Fruit fly (Drosophila melanogaster) whole organism, embryonic: Measurements from ENCODE around the gene CG34265.

Source experiments
- Awh ChIP-seq: fragments of 200-800 bp; sonication (Bioruptor generic); IDR thresholded peaks from 2 replicates; pipeline ENCODE4, ENCODE4 v1.3.6; 2022; ENCODE audit warnings: missing biosample characterization, missing genetic modification characterization
- Bgb ChIP-seq: fragments of 200-800 bp; sonication (Bioruptor generic); IDR thresholded peaks from 2 replicates; pipeline ENCODE4 v1.3.6; 2022; ENCODE audit warnings: missing biosample characterization, missing genetic modification characterization; ENCODE audit not compliant: partially characterized antibody
- CG10147 ChIP-seq: fragments of 200-800 bp; sonication (Bioruptor generic); optimal IDR thresholded peaks from 2 replicates; lab custom pipeline; 2019; ENCODE audit warnings: missing biosample characterization, mild to moderate bottlenecking, missing genetic modification characterization, moderate library complexity
- CG1024 ChIP-seq: fragments of 200-800 bp; sonication (Bioruptor generic); IDR thresholded peaks from 2 replicates; pipeline ENCODE4 v1.3.6; 2022; ENCODE audit warnings: missing biosample characterization, missing genetic modification characterization
- CG10366 ChIP-seq: fragments of 200-800 bp; sonication (Bioruptor generic); IDR thresholded peaks from 2 replicates; pipeline ENCODE4 v1.3.6; 2022; ENCODE audit warnings: missing biosample characterization, missing genetic modification characterization
- CG11398 ChIP-seq: fragments of 200-800 bp; sonication (Bioruptor generic); optimal IDR thresholded peaks from 2 replicates; lab custom pipeline; 2016; ENCODE audit warnings: missing biosample characterization, missing genetic modification characterization
- CG11504 ChIP-seq: fragments of 200-800 bp; sonication (Bioruptor generic); optimal IDR thresholded peaks from 3 replicates; lab custom pipeline; 2019; ENCODE audit warnings: missing biosample characterization, mild to moderate bottlenecking, missing genetic modification characterization, moderate library complexity
- CG12769 ChIP-seq: fragments of 200-800 bp; sonication (Bioruptor generic); optimal IDR thresholded peaks from 2 replicates; lab custom pipeline; 2019; ENCODE audit warnings: missing biosample characterization, mild to moderate bottlenecking, missing genetic modification characterization, moderate library complexity
- CG13775 ChIP-seq: fragments of 200-800 bp; sonication (Bioruptor generic); optimal IDR thresholded peaks from 3 replicates; lab custom pipeline; 2017; ENCODE audit warnings: missing biosample characterization, mild to moderate bottlenecking, missing genetic modification characterization
- CG14441 ChIP-seq: fragments of 200-800 bp; sonication (Bioruptor generic); IDR thresholded peaks from 2 replicates; pipeline ENCODE4 v1.3.6; 2022; ENCODE audit warnings: missing biosample characterization, missing genetic modification characterization
- CG14710 ChIP-seq: fragments of 200-800 bp; sonication (Bioruptor generic); optimal IDR thresholded peaks from 3 replicates; lab custom pipeline; 2019; ENCODE audit warnings: missing biosample characterization, mild to moderate bottlenecking, missing genetic modification characterization, moderate library complexity
- CG15011 ChIP-seq: fragments of 200-800 bp; sonication (Bioruptor generic); optimal IDR thresholded peaks from 3 replicates; lab custom pipeline; 2018; ENCODE audit warnings: missing biosample characterization, mild to moderate bottlenecking, missing genetic modification characterization
- CG1602 ChIP-seq: fragments of 200-800 bp; sonication (Bioruptor generic); optimal IDR thresholded peaks from 3 replicates; lab custom pipeline; 2016; ENCODE audit warnings: missing biosample characterization, missing genetic modification characterization
- CG17568 ChIP-seq: fragments of 200-800 bp; sonication (Bioruptor generic); optimal IDR thresholded peaks from 2 replicates; lab custom pipeline; 2018; ENCODE audit warnings: missing biosample characterization, mild to moderate bottlenecking, missing genetic modification characterization, moderate library complexity
- CG2712 ChIP-seq: fragments of 200-800 bp; optimal IDR thresholded peaks from 3 replicates; lab custom pipeline; 2019; ENCODE audit warnings: missing biosample characterization, mild to moderate bottlenecking, missing genetic modification characterization, moderate library complexity
- CG30403 ChIP-seq: fragments of 200-800 bp; sonication (Bioruptor generic); optimal IDR thresholded peaks from 3 replicates; lab custom pipeline; 2016; ENCODE audit warnings: missing biosample characterization, missing genetic modification characterization
- CG5953 ChIP-seq: fragments of 200-800 bp; sonication (Bioruptor generic); IDR thresholded peaks from 2 replicates; pipeline ENCODE4 v1.3.6; 2022; ENCODE audit warnings: missing biosample characterization, missing genetic modification characterization
- CG6272 ChIP-seq: fragments of 200-800 bp; sonication (Bioruptor generic); IDR thresholded peaks from 2 replicates; pipeline ENCODE4 v1.3.6; 2022; ENCODE audit warnings: missing biosample characterization, missing genetic modification characterization
- CG6683 ChIP-seq: fragments of 200-800 bp; sonication (Bioruptor generic); optimal IDR thresholded peaks from 2 replicates; lab custom pipeline; 2017; ENCODE audit warnings: missing biosample characterization, mild to moderate bottlenecking, missing genetic modification characterization, missing genetic modification reagents
- CG6689 ChIP-seq: fragments of 200-800 bp; sonication (Bioruptor generic); IDR thresholded peaks from 2 replicates; pipeline ENCODE4 v1.3.6; 2022; ENCODE audit warnings: missing biosample characterization, missing genetic modification characterization
- CG6791 ChIP-seq: fragments of 200-800 bp; sonication (Bioruptor generic); IDR thresholded peaks from 3 replicates; pipeline ENCODE4 v1.3.6; 2022; ENCODE audit warnings: missing biosample characterization, missing genetic modification characterization; ENCODE audit not compliant: partially characterized antibody
- CG7987 ChIP-seq: fragments of 200-800 bp; sonication (Bioruptor generic); optimal IDR thresholded peaks from 2 replicates; lab custom pipeline; 2018; ENCODE audit warnings: missing biosample characterization, mild to moderate bottlenecking, missing genetic modification characterization, moderate library complexity
- CG8089 ChIP-seq: fragments of 200-800 bp; sonication (Bioruptor generic); optimal IDR thresholded peaks from 3 replicates; lab custom pipeline; 2016; ENCODE audit warnings: missing biosample characterization, missing genetic modification characterization
- CG9932 ChIP-seq: fragments of 200-800 bp; sonication (Bioruptor generic); IDR thresholded peaks from 2 replicates; pipeline ENCODE4 v1.3.6; 2022; ENCODE audit warnings: missing biosample characterization, missing genetic modification characterization
- CrebB ChIP-seq: fragments of 200-800 bp; sonication (Bioruptor generic); optimal IDR thresholded peaks from 3 replicates; lab custom pipeline; 2018; ENCODE audit warnings: missing biosample characterization, mild to moderate bottlenecking, missing genetic modification characterization
- D19B ChIP-seq: fragments of 200-800 bp; sonication (Bioruptor generic); optimal IDR thresholded peaks from 2 replicates; lab custom pipeline; 2017; ENCODE audit warnings: missing biosample characterization, mild to moderate bottlenecking, missing genetic modification characterization
- Dfd ChIP-seq, 2 experiments: fragments of >200 bp; optimal IDR thresholded peaks; 2 replicates each; lab custom pipeline; 2017; ENCODE audit warnings: missing biosample characterization in 2 of 2, missing genetic modification characterization in 2 of 2
- Drgx ChIP-seq: fragments of 200-800 bp; sonication (Bioruptor generic); IDR thresholded peaks from 2 replicates; pipeline ENCODE4 v1.3.6; 2022; ENCODE audit warnings: missing biosample characterization, missing genetic modification characterization
- Eip74EF ChIP-seq, 2 experiments: fragments of 200-800 bp in 1 of 2; fragments of >200 bp in 1 of 2; sonication (Bioruptor generic) in 1 of 2; optimal IDR thresholded peaks; 2 replicates each; lab custom pipeline; 2017 to 2019; ENCODE audit warnings: missing biosample characterization in 2 of 2, missing genetic modification characterization in 2 of 2, mild to moderate bottlenecking in 1 of 2, moderate library complexity in 1 of 2
- Fer2 ChIP-seq: fragments of 200-800 bp; sonication (Bioruptor generic); optimal IDR thresholded peaks from 2 replicates; lab custom pipeline; 2018; ENCODE audit warnings: missing biosample characterization, mild to moderate bottlenecking, missing genetic modification characterization, moderate library complexity
- H15 ChIP-seq: fragments of 200-800 bp; sonication (Bioruptor generic); IDR thresholded peaks from 3 replicates; pipeline ENCODE4 v1.3.6; 2022; ENCODE audit warnings: missing biosample characterization, missing genetic modification characterization
- HLH3B ChIP-seq: fragments of 200-800 bp; sonication (Bioruptor generic); IDR thresholded peaks from 2 replicates; pipeline ENCODE4 v1.3.6; 2022; ENCODE audit warnings: missing biosample characterization, missing genetic modification characterization
- MTF-1 ChIP-seq: fragments of 200-800 bp; sonication (Bioruptor generic); optimal IDR thresholded peaks from 2 replicates; lab custom pipeline; 2018; ENCODE audit warnings: missing biosample characterization, mild to moderate bottlenecking, missing genetic modification characterization, borderline replicate concordance
- Mrtf ChIP-seq: fragments of 200-800 bp; sonication (Bioruptor generic); IDR thresholded peaks from 3 replicates; pipeline ENCODE4 v1.3.6; 2022; ENCODE audit warnings: missing biosample characterization, missing genetic modification characterization
- Usf ChIP-seq: fragments of 200-800 bp; sonication (Bioruptor generic); optimal IDR thresholded peaks from 2 replicates; lab custom pipeline; 2017; ENCODE audit warnings: missing genotype, missing biosample characterization, missing genetic modification characterization
- bowl ChIP-seq: fragments of 200-800 bp; sonication (Bioruptor generic); IDR thresholded peaks from 2 replicates; pipeline ENCODE4 v1.3.6; 2022; ENCODE audit warnings: missing biosample characterization, missing genetic modification characterization
- br ChIP-seq: fragments of >200 bp; optimal IDR thresholded peaks from 2 replicates; lab custom pipeline; 2017
- cad ChIP-seq: fragments of >200 bp; optimal IDR thresholded peaks from 2 replicates; lab custom pipeline; 2017; ENCODE audit warnings: missing biosample characterization, missing genetic modification characterization
- cwo ChIP-seq: fragments of 200-800 bp; sonication (Bioruptor generic); optimal IDR thresholded peaks from 3 replicates; lab custom pipeline; 2017; ENCODE audit warnings: missing biosample characterization, missing genetic modification characterization, mild to moderate bottlenecking, moderate library complexity, missing genetic modification reagents
- da ChIP-seq: fragments of 200-800 bp; sonication (Bioruptor generic); optimal IDR thresholded peaks from 2 replicates; lab custom pipeline; 2016; ENCODE audit warnings: missing biosample characterization, missing genetic modification characterization
- dmrt99B ChIP-seq: fragments of 200-800 bp; sonication (Bioruptor generic); optimal IDR thresholded peaks from 2 replicates; lab custom pipeline; 2018; ENCODE audit warnings: missing biosample characterization, mild to moderate bottlenecking, missing genetic modification characterization, moderate library complexity
- gcm2 ChIP-seq: fragments of 200-800 bp; sonication (Bioruptor generic); optimal IDR thresholded peaks from 2 replicates; lab custom pipeline; 2016; ENCODE audit warnings: missing biosample characterization, missing genetic modification characterization
- gsb ChIP-seq: fragments of 200-800 bp; sonication (Bioruptor generic); IDR thresholded peaks from 2 replicates; pipeline ENCODE4 v1.3.6; 2022; ENCODE audit warnings: missing biosample characterization, missing genetic modification characterization
- hbn ChIP-seq: fragments of 200-800 bp; sonication (Bioruptor generic); IDR thresholded peaks from 2 replicates; pipeline ENCODE4 v1.3.6; 2022; ENCODE audit warnings: missing biosample characterization, missing genetic modification characterization; ENCODE audit not compliant: partially characterized antibody
- kni ChIP-seq: fragments of 200-800 bp; sonication (Bioruptor generic); optimal IDR thresholded peaks from 3 replicates; lab custom pipeline; 2017; ENCODE audit warnings: mild to moderate bottlenecking, missing biosample characterization, missing genetic modification reagents, missing genetic modification characterization
- nerfin-2 ChIP-seq: fragments of 200-800 bp; sonication (Bioruptor generic); IDR thresholded peaks from 2 replicates; pipeline ENCODE4 v1.3.6; 2022; ENCODE audit warnings: missing biosample characterization, missing genetic modification characterization; ENCODE audit not compliant: partially characterized antibody
- rib ChIP-seq: fragments of 200-800 bp; sonication (Bioruptor generic); IDR thresholded peaks from 2 replicates; pipeline ENCODE4 v1.3.6; 2022; ENCODE audit warnings: missing biosample characterization, missing genetic modification characterization
- tna ChIP-seq: fragments of 200-800 bp; sonication (Bioruptor generic); IDR thresholded peaks from 2 replicates; pipeline ENCODE4 v1.3.6; 2022; ENCODE audit warnings: missing biosample characterization, missing genetic modification characterization; ENCODE audit not compliant: partially characterized antibody
- wek ChIP-seq: fragments of 200-800 bp; sonication (Bioruptor generic); optimal IDR thresholded peaks from 3 replicates; lab custom pipeline; 2018; ENCODE audit warnings: missing biosample characterization, mild to moderate bottlenecking, missing genetic modification characterization, moderate library complexity

Gene CG34265

DNA sequence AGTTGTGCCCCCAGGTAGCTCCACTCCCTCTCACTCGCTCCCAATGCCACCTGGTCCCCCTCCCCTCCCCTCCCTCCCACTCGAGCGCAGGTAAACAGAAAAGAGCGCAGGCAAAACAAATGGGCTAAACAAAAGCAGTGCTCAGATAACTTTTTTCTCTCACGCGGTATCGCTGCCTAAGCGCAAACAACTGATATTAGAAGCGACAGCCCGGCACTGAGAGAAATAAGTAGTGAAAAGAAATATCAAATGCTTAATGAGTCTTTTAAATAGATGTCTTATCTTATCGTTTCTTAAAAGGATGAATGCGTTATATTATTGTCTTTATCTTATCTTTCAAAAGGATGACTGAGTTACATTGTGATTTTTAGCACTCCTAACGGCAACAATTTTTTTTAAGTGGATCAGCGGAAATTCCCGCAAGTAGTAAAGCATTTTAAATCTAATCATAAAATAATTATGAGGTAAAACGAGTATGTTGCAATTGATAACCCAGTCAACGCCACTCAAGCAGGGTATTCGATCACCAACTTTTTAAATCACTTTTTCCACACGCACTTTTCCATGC is 33.0 kb downstream of the CG34265 start (continued):
- TF ChIP-seq CG11398 (GFP tag; lab: Kevin White, UChicago) (peak; percentile 83), wek (GFP tag; lab: Kevin White, UChicago) (peak; percentile 33), D19B (GFP tag; lab: Kevin White, UChicago) (peak; percentile 74), cad (no peak), CG1024 (GFP tag; lab: Robert Waterston, UW) (peak; percentile 43; the same call in 1 of the 2 replicates), Mrtf (peak; percentile 86), bowl (GFP tag; lab: Robert Waterston, UW) (peak; percentile 73; the same call in 1 of the 2 replicates), Awh (GFP tag; lab: Robert Waterston, UW) (peak; percentile 89), H15 (GFP tag; lab: Robert Waterston, UW) (peak; percentile 86), MTF-1 (GFP tag; lab: Kevin White, UChicago) (peak; percentile 74), gcm2 (GFP tag; lab: Kevin White, UChicago) (peak; percentile 72), CG1602 (GFP tag; lab: Kevin White, UChicago) (peak; percentile 90), CG14710 (peak; percentile 88), CG2712 (tag; lab: Kevin White, UChicago) (peak; percentile 95), HLH3B (GFP tag; lab: Robert Waterston, UW) (peak; percentile 90), CG11504 (tag; lab: Kevin White, UChicago) (peak; percentile 95), nerfin-2 (GFP tag; lab: Robert Waterston, UW) (no peak), Dfd (GFP tag; optimal IDR thresholded peaks at IDR 0.05; lab: Kevin White, UChicago) (no peak), CG5953 (peak; percentile 83), CG10147 (peak; percentile 86), cwo (peak; percentile 92), CG14441 (GFP tag; lab: Robert Waterston, UW) (peak; percentile 93), Eip74EF (GFP tag; optimal IDR thresholded peaks at IDR 0.05; lab: Kevin White, UChicago) (peak in 1 of 2 experiments; percentile 95), CG8089 (GFP tag; lab: Kevin White, UChicago) (peak; percentile 81), CG6689 (GFP tag; lab: Robert Waterston, UW) (peak; percentile 87), rib (peak; percentile 81), CG7987 (GFP tag; lab: Kevin White, UChicago) (peak; percentile 76), CG30403 (GFP tag; lab: Kevin White, UChicago) (peak; percentile 93), CG6791 (no peak; the same call in 2 of the 3 replicates), CG12769 (tag; lab: Kevin White, UChicago) (peak; percentile 85), gsb (GFP tag; lab: Robert Waterston, UW) (peak; percentile 82), CG9932 (GFP tag; lab: Robert Waterston, UW) (peak; percentile 70), CG10366 (GFP tag; lab: Robert Waterston, UW) (peak; percentile 92), dmrt99B (tag; lab: Kevin White, UChicago) (peak; percentile 95), CG6683 (GFP tag; lab: Kevin White, UChicago) (peak; percentile 83), Bgb (GFP tag; lab: Robert Waterston, UW) (no peak; the same call in 1 of the 2 replicates), CG15011 (GFP tag; lab: Kevin White, UChicago) (peak; percentile 84), CG6272 (GFP tag; lab: Robert Waterston, UW) (peak; percentile 88), Drgx (GFP tag; lab: Robert Waterston, UW) (peak; percentile 73), CrebB (tag; lab: Kevin White, UChicago) (peak; percentile 89), Fer2 (peak; percentile 68), hbn (GFP tag; lab: Robert Waterston, UW) (0 out of 2 replicates have a peak, but pooled peaks have one; percentile 19), tna (GFP tag; lab: Robert Waterston, UW) (no peak), Usf (GFP tag; lab: Kevin White, UChicago) (peak; percentile 62), kni (GFP tag; lab: Kevin White, UChicago) (peak; percentile 85), da (GFP tag; lab: Kevin White, UChicago) (peak; percentile 60), CG17568 (peak; percentile 91), br (no peak), CG13775 (GFP tag; lab: Kevin White, UChicago) (peak; percentile 84)
